Worm (Caenorhabditis elegans): Measurements from ENCODE around the gene M02D8.2.

M02D8.2 gene

DNA sequence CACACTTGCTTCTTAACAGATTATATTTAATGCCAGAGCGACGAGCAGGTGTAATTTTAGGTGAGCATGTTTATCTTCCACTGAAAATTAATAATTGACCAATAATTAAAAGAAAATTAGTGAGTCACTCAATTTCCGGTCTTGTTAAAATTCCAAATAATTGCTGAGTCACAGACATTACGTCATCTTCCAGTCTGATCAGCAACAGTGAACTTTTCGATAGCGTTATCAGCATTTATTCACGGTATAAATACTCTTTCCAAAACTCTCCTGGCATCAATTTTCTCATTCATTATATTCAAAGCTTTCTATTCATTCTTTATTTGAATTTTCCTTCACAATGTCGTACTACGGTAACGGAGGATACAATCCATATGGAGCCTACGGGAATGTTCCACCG lies 30.0 kb upstream of the M02D8.2 start, which contains the start of gene kreg-1:
Gene kreg-1 (plus strand): TSS at position 341 of the 400 bp plus-strand sequence.
- TF ChIP-seq pax-1 (tag; optimal IDR thresholded peaks at IDR 0.05) (no peak), che-1 (tag; optimal IDR thresholded peaks at IDR 0.05) (no peak), ceh-18 (tag; optimal IDR thresholded peaks at IDR 0.05) (no peak), sox-2 (GFP tag; IDR thresholded peaks at IDR 0.05) (no peak), unc-3 (GFP tag; conservative IDR thresholded peaks at IDR 0.05) (no peak), unc-3 (tag; optimal IDR thresholded peaks at IDR 0.05) (no peak), dve-1 (tag; optimal IDR thresholded peaks at IDR 0.05) (no peak), ceh-31 (tag; optimal IDR thresholded peaks at IDR 0.05) (no peak), pag-3 (tag; optimal IDR thresholded peaks at IDR 0.05; ENCODE audit: borderline replicate concordance) (no peak), ref-2 (tag; optimal IDR thresholded peaks at IDR 0.05) (no peak), gmeb-2 (tag; optimal IDR thresholded peaks at IDR 0.05) (no peak), dmd-4 (tag; optimal IDR thresholded peaks at IDR 0.05; ENCODE audit: borderline replicate concordance) (no peak), pha-2 (tag; optimal IDR thresholded peaks at IDR 0.05) (no peak), ahr-1 (tag; optimal IDR thresholded peaks at IDR 0.05) (no peak), unc-86 (tag; optimal IDR thresholded peaks at IDR 0.05) (no peak), ceh-24 (tag; optimal IDR thresholded peaks at IDR 0.05) (no peak), nfya-1 (tag; optimal IDR thresholded peaks at IDR 0.05) (no peak), fkh-10 (GFP tag; optimal IDR thresholded peaks at IDR 0.05) (no peak)

DNA sequence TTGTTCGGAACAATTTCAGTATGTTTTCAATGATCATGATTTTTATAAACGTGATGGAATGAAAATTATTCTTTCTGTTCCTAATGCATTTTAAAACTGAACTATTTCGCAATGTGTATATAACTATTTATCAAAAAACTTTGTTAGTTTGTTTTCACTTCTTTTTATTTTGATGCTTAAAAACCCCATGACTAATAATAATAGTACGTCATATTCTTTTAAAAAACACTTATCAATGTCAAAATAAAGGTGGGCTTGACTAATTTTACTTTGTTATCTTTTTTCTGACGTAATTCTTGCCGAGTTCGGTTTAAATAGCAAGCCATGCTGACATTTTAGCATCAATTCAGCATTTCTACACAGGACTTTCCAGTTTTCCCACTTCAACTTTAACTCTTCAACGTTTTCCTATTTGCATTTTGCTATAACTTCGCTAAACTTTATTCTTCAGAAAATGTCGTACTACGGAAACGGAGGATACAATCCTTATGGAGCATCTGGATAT lies 28.3 kb upstream of the M02D8.2 start, which contains the start of gene F53A9.1:
Gene F53A9.1 (plus strand): TSS at position 455 of the 505 bp plus-strand sequence.
- no peak for TF ChIP-seq sox-4 (tag; optimal IDR thresholded peaks at IDR 0.05)
- TF ChIP-seq elt-2 (tag; optimal IDR thresholded peaks at IDR 0.05) = no peak
- no peak for TF ChIP-seq ceh-6 (GFP tag; optimal IDR thresholded peaks at IDR 0.05)
- no peak for TF ChIP-seq ahr-1 (tag; optimal IDR thresholded peaks at IDR 0.05)
- TF ChIP-seq hlh-8 (tag; optimal IDR thresholded peaks at IDR 0.05) = no peak
- TF ChIP-seq ref-2 (tag; optimal IDR thresholded peaks at IDR 0.05) = no peak
- TF ChIP-seq ceh-22 (tag; optimal IDR thresholded peaks at IDR 0.05) = no peak
- no peak for TF ChIP-seq sdc-2 (tag; optimal IDR thresholded peaks at IDR 0.05)
- TF ChIP-seq tbx-7 (tag; optimal IDR thresholded peaks at IDR 0.05) = no peak
- no peak for TF ChIP-seq nhr-11 (tag; optimal IDR thresholded peaks at IDR 0.05)
- no peak for TF ChIP-seq fkh-6 (tag; optimal IDR thresholded peaks at IDR 0.05)
- no peak for TF ChIP-seq syd-9 (tag; optimal IDR thresholded peaks at IDR 0.05)
- TF ChIP-seq ets-4 (tag; optimal IDR thresholded peaks at IDR 0.05) = no peak

DNA sequence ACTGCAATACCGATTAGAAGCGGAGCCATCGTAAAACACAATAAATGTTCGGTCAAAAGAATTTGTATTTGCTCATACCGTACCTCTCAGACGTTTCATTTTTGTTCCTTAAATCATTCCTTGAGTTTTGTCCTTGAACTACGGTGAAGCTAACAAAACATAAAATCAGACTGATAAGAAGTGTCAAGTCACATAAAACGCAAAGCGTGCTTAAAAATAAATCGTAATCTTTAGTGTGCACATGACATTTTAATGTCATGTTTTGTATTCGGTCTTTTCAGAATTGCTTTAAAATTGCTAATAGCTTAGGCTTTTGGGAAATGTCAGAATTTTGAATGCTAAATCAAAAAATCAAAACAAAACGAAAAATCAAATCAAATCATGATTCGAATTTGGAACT lies 26.8 kb upstream of the M02D8.2 start:
- TF ChIP-seq lin-11 (tag; optimal IDR thresholded peaks at IDR 0.05) (no peak), hlh-6 (tag; optimal IDR thresholded peaks at IDR 0.05) (no peak)

DNA sequence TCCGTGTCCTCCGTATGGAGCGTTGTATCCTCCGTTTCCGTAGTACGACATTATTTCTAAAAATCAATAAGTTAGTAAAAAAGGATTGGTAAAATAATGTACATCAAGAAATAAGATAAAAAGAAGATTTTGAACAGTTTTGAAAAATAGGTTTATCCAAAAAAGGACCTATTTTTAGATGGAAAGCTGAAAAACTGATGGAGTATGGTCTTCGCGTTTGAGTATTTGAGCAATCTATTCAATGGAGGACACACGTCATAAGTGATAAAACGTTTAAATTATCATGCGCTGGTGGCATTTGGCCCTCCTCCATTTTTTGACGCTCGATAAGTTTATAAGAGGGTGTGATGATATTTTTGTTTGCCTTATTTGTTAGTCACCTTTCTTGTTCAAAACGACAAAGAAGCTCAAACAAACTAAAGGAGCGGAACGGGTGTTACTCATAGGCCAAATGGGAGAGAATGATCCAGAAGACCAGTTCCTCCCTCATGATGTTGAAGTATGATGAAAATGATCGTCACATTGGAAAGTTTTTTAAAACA lies 25.6 kb upstream of the M02D8.2 start, which contains the start of gene F53A9.6:
Gene F53A9.6 (minus strand): TSS at position 51 of the 542 bp plus-strand sequence.
- TF ChIP-seq fkh-6 (tag; optimal IDR thresholded peaks at IDR 0.05) (no peak), tbx-2 (tag; optimal IDR thresholded peaks at IDR 0.05) (no peak), C08G9.2 (tag; optimal IDR thresholded peaks at IDR 0.05) (no peak), ceh-31 (tag; optimal IDR thresholded peaks at IDR 0.05) (no peak), hlh-30 (tag; optimal IDR thresholded peaks at IDR 0.05; ENCODE audit: insufficient read depth) (no peak), hlh-6 (tag; optimal IDR thresholded peaks at IDR 0.05) (no peak), che-1 (tag; optimal IDR thresholded peaks at IDR 0.05) (no peak), sox-4 (tag; optimal IDR thresholded peaks at IDR 0.05) (no peak), eyg-1 (tag; optimal IDR thresholded peaks at IDR 0.05) (no peak)

DNA sequence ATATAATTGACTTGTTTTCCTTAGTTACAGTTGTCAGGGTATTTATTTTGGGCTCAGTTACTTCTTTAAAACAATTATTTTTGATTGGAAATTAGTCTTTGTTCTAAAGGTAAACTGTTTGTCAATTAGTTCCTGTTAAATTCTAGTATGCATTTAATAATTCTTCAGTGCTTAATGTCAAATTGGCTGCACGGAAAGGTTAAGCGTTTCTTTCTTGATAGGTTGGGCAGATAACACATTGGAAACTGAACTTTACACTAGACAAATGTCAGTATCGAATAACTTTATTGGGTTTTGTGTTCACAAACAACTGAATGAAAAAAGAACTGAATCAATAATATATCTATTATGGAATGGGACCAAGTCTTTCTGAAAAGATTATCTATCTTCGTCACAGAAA lies 24.6 kb upstream of the M02D8.2 start:
- TF ChIP-seq unc-86 (tag; optimal IDR thresholded peaks at IDR 0.05) (no peak), ceh-19 (GFP tag; optimal IDR thresholded peaks at IDR 0.05) (no peak), hlh-13 (GFP tag; optimal IDR thresholded peaks at IDR 0.05) (no peak), Y22D7AL.16 (tag; optimal IDR thresholded peaks at IDR 0.05) (no peak), ceh-31 (tag; optimal IDR thresholded peaks at IDR 0.05) (no peak), pros-1 (tag; optimal IDR thresholded peaks at IDR 0.05) (no peak), madf-2 (tag; optimal IDR thresholded peaks at IDR 0.05) (no peak), nhr-11 (tag; optimal IDR thresholded peaks at IDR 0.05) (no peak), dve-1 (tag; optimal IDR thresholded peaks at IDR 0.05) (no peak), ceh-2 (tag; optimal IDR thresholded peaks at IDR 0.05) (no peak)

Data from whole organism, late embryonic.